Worm (Caenorhabditis elegans) whole organism, L4 larva: Measurements from ENCODE around the gene Y57G11C.23.

Experiments used
- D1046.2 ChIP-seq: fragments of 200-800 bp; sonication (Bioruptor generic); IDR thresholded peaks from 2 replicates; pipeline ENCODE4 v1.3.6; 2022; ENCODE audit warnings: missing genetic modification characterization, missing compliant biosample characterization
- F10B5.3 ChIP-seq: sonication (generic microtip); optimal IDR thresholded peaks from 2 replicates; lab custom pipeline; 2016; ENCODE audit warnings: mild to moderate bottlenecking, missing genetic modification characterization, missing compliant biosample characterization
- F26F4.8 ChIP-seq: fragments of 200-800 bp; sonication (Bioruptor generic); conservative IDR thresholded peaks from 2 replicates; pipeline ENCODE4 v1.3.6; 2022; ENCODE audit warnings: missing genetic modification characterization, missing compliant biosample characterization
- F49E8.2 ChIP-seq: sonication (generic microtip); optimal IDR thresholded peaks from 2 replicates; lab custom pipeline; 2016; ENCODE audit warnings: missing compliant biosample characterization, mild to moderate bottlenecking, missing genetic modification characterization, borderline replicate concordance
- T20F7.1 ChIP-seq: fragments of 200-800 bp; sonication (Bioruptor generic); optimal IDR thresholded peaks from 2 replicates; lab custom pipeline; 2018; ENCODE audit warnings: mild to moderate bottlenecking, missing genetic modification characterization, missing compliant biosample characterization
- Y75B8A.6 ChIP-seq: fragments of 200-800 bp; sonication (Bioruptor generic); IDR thresholded peaks from 2 replicates; pipeline ENCODE4 v1.3.6; 2022; ENCODE audit warnings: missing genetic modification reagents, missing genetic modification characterization, missing compliant biosample characterization
- ZK337.2 ChIP-seq: fragments of 200-800 bp; sonication (Bioruptor generic); IDR thresholded peaks from 2 replicates; pipeline ENCODE4 v1.3.6; 2022; ENCODE audit warnings: missing genetic modification reagents, missing genetic modification characterization, missing compliant biosample characterization
- ceh-20 ChIP-seq: fragments of 200-800 bp; sonication (Bioruptor generic); IDR thresholded peaks from 2 replicates; pipeline ENCODE4 v1.3.6; 2022; ENCODE audit warnings: missing genetic modification reagents, missing genetic modification characterization, missing compliant biosample characterization
- ceh-32 ChIP-seq: sonication (generic microtip); optimal IDR thresholded peaks from 2 replicates; lab custom pipeline; 2016; ENCODE audit warnings: mild to moderate bottlenecking, missing genetic modification characterization, missing compliant biosample characterization; ENCODE audit not compliant: poor library complexity
- ces-1 ChIP-seq: fragments of 150-350 bp; sonication (generic microtip); optimal IDR thresholded peaks from 4 replicates; lab custom pipeline; 2014; ENCODE audit warnings: missing biosample characterization, missing genetic modification reagents, missing genetic modification characterization
- cey-2 ChIP-seq: sonication (generic microtip); optimal IDR thresholded peaks from 3 replicates; lab custom pipeline; 2017; ENCODE audit warnings: missing genetic modification characterization, mild to moderate bottlenecking, missing compliant biosample characterization, antibody characterized with exemption, borderline replicate concordance; ENCODE audit not compliant: insufficient read depth
- ctbp-1 ChIP-seq: fragments of 200-800 bp; sonication (Bioruptor generic); IDR thresholded peaks from 2 replicates; pipeline ENCODE4 v1.3.6; 2022; ENCODE audit warnings: missing genetic modification reagents, missing genetic modification characterization, missing compliant biosample characterization
- daf-8 ChIP-seq: fragments of 200-800 bp; sonication (Bioruptor generic); IDR thresholded peaks from 2 replicates; pipeline ENCODE4 v1.3.6; 2022; ENCODE audit warnings: missing genetic modification characterization, missing compliant biosample characterization
- dmd-8 ChIP-seq: fragments of 200-800 bp; sonication (Bioruptor generic); IDR thresholded peaks from 2 replicates; pipeline ENCODE4 v1.3.6; 2022; ENCODE audit warnings: missing genetic modification characterization, missing compliant biosample characterization
- dmd-9 ChIP-seq: fragments of 200-800 bp; sonication (Bioruptor generic); IDR thresholded peaks from 2 replicates; pipeline ENCODE4 v1.3.6; 2022; ENCODE audit warnings: missing genetic modification reagents, missing genetic modification characterization, missing compliant biosample characterization
- dpl-1 ChIP-seq: fragments of 150-350 bp; optimal IDR thresholded peaks from 2 replicates; lab custom pipeline; 2014; ENCODE audit warnings: missing biosample characterization, missing genetic modification reagents, missing genetic modification characterization
- duxl-1 ChIP-seq: sonication (generic microtip); optimal IDR thresholded peaks from 2 replicates; lab custom pipeline; 2016; ENCODE audit warnings: mild to moderate bottlenecking, missing genetic modification characterization, moderate library complexity, missing compliant biosample characterization; ENCODE audit not compliant: poor library complexity
- dve-1 ChIP-seq: sonication (generic microtip); optimal IDR thresholded peaks from 2 replicates; lab custom pipeline; 2017; ENCODE audit warnings: antibody characterized with exemption, mild to moderate bottlenecking, missing genetic modification characterization, missing compliant biosample characterization; ENCODE audit not compliant: insufficient read depth
- egl-43 ChIP-seq: fragments of 200-800 bp; sonication (Bioruptor generic); IDR thresholded peaks from 2 replicates; pipeline ENCODE4 v1.3.6; 2022; ENCODE audit warnings: missing genetic modification reagents, missing genetic modification characterization, missing compliant biosample characterization
- hif-1 ChIP-seq, 2 experiments: sonication (generic microtip); optimal IDR thresholded peaks; 2 replicates each; lab custom pipeline; 2016 to 2017; ENCODE audit warnings: missing compliant biosample characterization in 2 of 2, missing genetic modification characterization in 2 of 2, missing genetic modification reagents in 2 of 2, missing genotype in 2 of 2, mild to moderate bottlenecking in 1 of 2
- hlh-11 ChIP-seq: fragments of 200-800 bp; sonication (Bioruptor generic); optimal IDR thresholded peaks from 2 replicates; lab custom pipeline; 2018; ENCODE audit warnings: mild to moderate bottlenecking, missing genetic modification characterization, missing compliant biosample characterization
- hlh-30 ChIP-seq: sonication (generic microtip); optimal IDR thresholded peaks from 2 replicates; lab custom pipeline; 2017; ENCODE audit warnings: antibody characterized with exemption, mild to moderate bottlenecking, missing genetic modification characterization, missing compliant biosample characterization; ENCODE audit not compliant: insufficient read depth
- hmg-1.1 ChIP-seq: fragments of 200-800 bp; sonication (Bioruptor generic); IDR thresholded peaks from 2 replicates; pipeline ENCODE4 v1.3.6; 2022; ENCODE audit warnings: missing genetic modification reagents, missing genetic modification characterization, missing compliant biosample characterization
- jun-1 ChIP-seq: fragments of 150-350 bp; optimal IDR thresholded peaks from 2 replicates; lab custom pipeline; 2014; ENCODE audit warnings: missing biosample characterization, missing genetic modification reagents, missing genetic modification characterization
- lin-39 ChIP-seq: fragments of 150-350 bp; optimal IDR thresholded peaks from 2 replicates; lab custom pipeline; 2014; ENCODE audit warnings: missing biosample characterization, missing genetic modification reagents, missing genetic modification characterization
- madf-5 ChIP-seq, 2 experiments: fragments of 200-800 bp; sonication (Bioruptor generic); IDR thresholded peaks; 2 replicates each; pipeline ENCODE4 v1.3.6; 2022; ENCODE audit warnings: missing compliant biosample characterization in 2 of 2, missing genetic modification characterization in 2 of 2
- mdt-29 ChIP-seq: fragments of 200-800 bp; sonication (Bioruptor generic); IDR thresholded peaks from 2 replicates; pipeline ENCODE4 v1.3.6; 2022; ENCODE audit warnings: missing genetic modification reagents, missing genetic modification characterization, missing compliant biosample characterization
- mes-2 ChIP-seq: sonication (generic microtip); optimal IDR thresholded peaks from 2 replicates; lab custom pipeline; 2016; ENCODE audit warnings: missing genotype, mild to moderate bottlenecking, missing genetic modification characterization, missing compliant biosample characterization; ENCODE audit not compliant: poor library complexity, severe bottlenecking
- nhr-10 ChIP-seq: fragments of 150-350 bp; optimal IDR thresholded peaks from 2 replicates; lab custom pipeline; 2014; ENCODE audit warnings: missing biosample characterization, missing genetic modification characterization
- nhr-237 ChIP-seq: sonication (generic microtip); optimal IDR thresholded peaks from 2 replicates; lab custom pipeline; 2017; ENCODE audit warnings: missing biosample characterization, missing genetic modification characterization
- nhr-25 ChIP-seq: sonication (generic microtip); optimal IDR thresholded peaks from 2 replicates; lab custom pipeline; 2017; ENCODE audit warnings: missing genetic modification characterization, mild to moderate bottlenecking, missing compliant biosample characterization, antibody characterized with exemption, moderate library complexity, borderline replicate concordance; ENCODE audit not compliant: insufficient read depth
- nhr-41 ChIP-seq: fragments of 200-800 bp; sonication (Bioruptor generic); IDR thresholded peaks from 2 replicates; pipeline ENCODE4 v1.3.6; 2022; ENCODE audit warnings: missing genetic modification reagents, missing genetic modification characterization, missing compliant biosample characterization
- nhr-42 ChIP-seq: fragments of 200-800 bp; sonication (Bioruptor generic); IDR thresholded peaks from 2 replicates; pipeline ENCODE4 v1.3.6; 2022; ENCODE audit warnings: missing genetic modification characterization, missing compliant biosample characterization
- nhr-48 ChIP-seq: sonication (generic microtip); optimal IDR thresholded peaks from 2 replicates; lab custom pipeline; 2016; ENCODE audit warnings: mild to moderate bottlenecking, missing genetic modification characterization, missing compliant biosample characterization
- nhr-76 ChIP-seq: fragments of 150-350 bp; optimal IDR thresholded peaks from 2 replicates; lab custom pipeline; 2014; ENCODE audit warnings: missing biosample characterization, missing genetic modification characterization
- php-3 ChIP-seq: fragments of 200-800 bp; sonication (Bioruptor generic); IDR thresholded peaks from 2 replicates; pipeline ENCODE4 v1.3.6; 2022; ENCODE audit warnings: missing genetic modification reagents, missing genetic modification characterization, missing compliant biosample characterization
- set-16 ChIP-seq: fragments of 200-800 bp; sonication (Bioruptor generic); IDR thresholded peaks from 2 replicates; pipeline ENCODE4 v1.3.6; 2022; ENCODE audit warnings: missing genetic modification reagents, missing genetic modification characterization, missing compliant biosample characterization
- snpc-1.2 ChIP-seq: fragments of 200-800 bp; sonication (Bioruptor generic); IDR thresholded peaks from 2 replicates; pipeline ENCODE4 v1.3.6; 2022; ENCODE audit warnings: missing genetic modification reagents, missing genetic modification characterization, missing compliant biosample characterization
- snpc-4 ChIP-seq: fragments of 150-350 bp; optimal IDR thresholded peaks from 2 replicates; lab custom pipeline; 2014; ENCODE audit warnings: missing biosample characterization, missing genetic modification characterization
- spr-1 ChIP-seq: sonication (generic microtip); optimal IDR thresholded peaks from 2 replicates; lab custom pipeline; 2016; ENCODE audit warnings: mild to moderate bottlenecking, missing genetic modification characterization, missing compliant biosample characterization
- tra-1 ChIP-seq: fragments of 200-800 bp; sonication (Bioruptor generic); IDR thresholded peaks from 2 replicates; pipeline ENCODE4 v1.3.6; 2022; ENCODE audit warnings: missing genetic modification reagents, missing genetic modification characterization, missing compliant biosample characterization
- unc-130 ChIP-seq: sonication (generic microtip); optimal IDR thresholded peaks from 2 replicates; lab custom pipeline; 2016; ENCODE audit warnings: missing genetic modification reagents, missing genetic modification characterization, missing compliant biosample characterization
- unc-62 ChIP-seq, 3 experiments: fragments of 150-350 bp in 1 of 3; sonication (generic microtip); optimal IDR thresholded peaks in 2 of 3; peaks in 1 of 3; 1 replicate in 1 of 3; 2 replicates in 2 of 3; lab custom pipeline; 2014 to 2017; ENCODE audit warnings: missing biosample characterization in 3 of 3, missing genetic modification characterization in 3 of 3, missing genetic modification reagents in 3 of 3, missing genotype in 1 of 3
- vab-7 ChIP-seq: fragments of 200-800 bp; sonication (Bioruptor generic); IDR thresholded peaks from 2 replicates; pipeline ENCODE4 v1.3.6; 2022; ENCODE audit warnings: missing genetic modification reagents, missing genetic modification characterization, missing compliant biosample characterization
- zfp-3 ChIP-seq: fragments of 200-800 bp; sonication (Bioruptor generic); conservative IDR thresholded peaks from 2 replicates; pipeline ENCODE4 v1.3.6; 2022; ENCODE audit warnings: missing genetic modification reagents, missing genetic modification characterization, missing compliant biosample characterization
- zip-11 ChIP-seq: fragments of 200-800 bp; sonication (Bioruptor generic); IDR thresholded peaks from 2 replicates; pipeline ENCODE4 v1.3.6; 2022; ENCODE audit warnings: missing genetic modification characterization, missing compliant biosample characterization
- zip-2 ChIP-seq: fragments of 150-350 bp; optimal IDR thresholded peaks from 2 replicates; lab custom pipeline; 2014; ENCODE audit warnings: missing biosample characterization, missing genetic modification characterization
- ztf-11 ChIP-seq: fragments of 150-350 bp; optimal IDR thresholded peaks from 2 replicates; lab custom pipeline; 2014; ENCODE audit warnings: missing biosample characterization, missing genetic modification characterization
- ztf-7 ChIP-seq: fragments of 150-350 bp; optimal IDR thresholded peaks from 2 replicates; lab custom pipeline; 2014; ENCODE audit warnings: missing biosample characterization, missing genetic modification characterization

Gene Y57G11C.23

ce11 chrIV:14824878-14825352 lies 36.7 kb downstream of the Y57G11C.23 start, which contains the start of gene sec-61.A (continued):
- TF ChIP-seq unc-130 (peak; percentile 55), mdt-29 (GFP tag; lab: Robert Waterston, UW) (0 out of 2 replicates have a peak, but pooled peaks have one; percentile 53), cey-2 (tag; lab: Kevin White, UChicago) (no peak), egl-43 (GFP tag; lab: Robert Waterston, UW) (peak; percentile 55; the same call in 1 of the 2 replicates), F26F4.8 (GFP tag; lab: Robert Waterston, UW) (no peak), snpc-1.2 (peak; percentile 94), nhr-76 (tag; lab: Kevin White, UChicago) (no peak), dmd-9 (GFP tag; lab: Robert Waterston, UW) (no peak), hlh-11 (tag; lab: Kevin White, UChicago) (peak; percentile 86), unc-62 (GFP tag; optimal IDR thresholded peaks at IDR 0.05 in 1 of 2; lab: Kevin White, UChicago) (peak in 1 of 2 experiments; percentile 77), unc-62 (tag; optimal IDR thresholded peaks at IDR 0.05; lab: Kevin White, UChicago) (no peak), spr-1 (tag; lab: Kevin White, UChicago) (peak; percentile 49), nhr-10 (tag; lab: Kevin White, UChicago) (no peak), mes-2 (peak; percentile 55), F10B5.3 (tag; lab: Kevin White, UChicago) (no peak), duxl-1 (tag; lab: Kevin White, UChicago) (peak; percentile 1), madf-5 (GFP tag; IDR thresholded peaks at IDR 0.05; lab: Robert Waterston, UW) (no peak), ZK337.2 (GFP tag; lab: Robert Waterston, UW) (no peak), vab-7 (GFP tag; lab: Robert Waterston, UW) (no peak), Y75B8A.6 (GFP tag; lab: Robert Waterston, UW) (no peak), ceh-20 (GFP tag; lab: Robert Waterston, UW) (no peak), lin-39 (tag; lab: Kevin White, UChicago) (no peak), F49E8.2 (peak; percentile 64), zip-11 (GFP tag; lab: Robert Waterston, UW) (no peak), hlh-30 (tag; lab: Kevin White, UChicago) (peak; percentile 85), jun-1 (tag; lab: Kevin White, UChicago) (peak; percentile 54), snpc-4 (tag; lab: Kevin White, UChicago) (peak; percentile 4), dmd-8 (GFP tag; lab: Robert Waterston, UW) (no peak), daf-8 (GFP tag; lab: Robert Waterston, UW) (no peak), dpl-1 (GFP tag; lab: Kevin White, UChicago) (peak; percentile 74), nhr-41 (GFP tag; lab: Robert Waterston, UW) (no peak), hmg-1.1 (GFP tag; lab: Robert Waterston, UW) (peak; percentile 75), nhr-48 (peak; percentile 18), tra-1 (no peak; the same call in 1 of the 2 replicates), ztf-11 (no peak), nhr-25 (peak; percentile 47), php-3 (no peak), zfp-3 (peak; percentile 79; the same call in 1 of the 2 replicates), set-16 (GFP tag; lab: Robert Waterston, UW) (peak; percentile 18; the same call in 1 of the 2 replicates), hif-1 (tag; optimal IDR thresholded peaks at IDR 0.05; lab: Kevin White, UChicago) (peak; percentile 36 to 75), ceh-32 (no peak), ctbp-1 (GFP tag; lab: Robert Waterston, UW) (peak; percentile 26; the same call in 1 of the 2 replicates), dve-1 (peak; percentile 30), zip-2 (tag; lab: Kevin White, UChicago) (no peak), nhr-42 (GFP tag; lab: Robert Waterston, UW) (no peak), ztf-7 (tag; lab: Kevin White, UChicago) (peak; percentile 26), nhr-237 (no peak), T20F7.1 (peak; percentile 87), D1046.2 (GFP tag; lab: Robert Waterston, UW) (peak; percentile 99), ces-1 (no peak)
